Worm (Caenorhabditis elegans) whole organism, young adult: ENCODE data around the gene nhr-270.

ENCODE experiments used
- F10E7.11 ChIP-seq: sonication (generic microtip); optimal IDR thresholded peaks from 2 replicates; lab custom pipeline; 2017; ENCODE audit warnings: mild to moderate bottlenecking, missing genetic modification characterization, moderate library complexity, missing compliant biosample characterization
- attf-6 ChIP-seq: fragments of 200-800 bp; sonication (Bioruptor generic); IDR thresholded peaks from 2 replicates; pipeline ENCODE4 v1.3.6; 2022; ENCODE audit warnings: missing genetic modification reagents, missing genetic modification characterization, missing compliant biosample characterization
- egl-44 ChIP-seq: fragments of 200-800 bp; sonication (Bioruptor generic); IDR thresholded peaks from 2 replicates; pipeline ENCODE4 v1.3.6; 2022; ENCODE audit warnings: missing genetic modification reagents, missing genetic modification characterization, missing compliant biosample characterization
- lin-35 ChIP-seq, 3 experiments: fragments of 150-350 bp in 2 of 3; sonication (generic microtip) in 1 of 3; optimal IDR thresholded peaks; 2 replicates each; lab custom pipeline; 2014 to 2018; ENCODE audit warnings: missing biosample characterization in 3 of 3, missing genetic modification characterization in 3 of 3, missing genetic modification reagents in 3 of 3
- lin-40 ChIP-seq: sonication (generic microtip); optimal IDR thresholded peaks from 2 replicates; lab custom pipeline; 2016; ENCODE audit warnings: missing genetic modification characterization, mild to moderate bottlenecking, missing compliant biosample characterization, missing genotype, missing genetic modification reagents
- lsy-27 ChIP-seq: sonication (generic microtip); optimal IDR thresholded peaks from 2 replicates; lab custom pipeline; 2017; ENCODE audit warnings: missing genetic modification characterization, mild to moderate bottlenecking, missing compliant biosample characterization, antibody characterized with exemption, missing genotype, borderline replicate concordance; ENCODE audit not compliant: insufficient read depth
- madf-10 ChIP-seq: sonication (generic microtip); optimal IDR thresholded peaks from 2 replicates; lab custom pipeline; 2016; ENCODE audit warnings: mild to moderate bottlenecking, missing genetic modification characterization, missing compliant biosample characterization
- madf-3 ChIP-seq: fragments of 200-800 bp; sonication (Bioruptor generic); IDR thresholded peaks from 2 replicates; pipeline ENCODE4 v1.3.6; 2022; ENCODE audit warnings: missing genetic modification reagents, missing genetic modification characterization, missing compliant biosample characterization
- pha-4 ChIP-seq: fragments of 150-350 bp; sonication (generic microtip); optimal IDR thresholded peaks from 2 replicates; lab custom pipeline; 2014; ENCODE audit warnings: missing biosample characterization, missing genetic modification reagents, missing genetic modification characterization
- somi-1 ChIP-seq: fragments of 200-800 bp; sonication (Bioruptor generic); optimal IDR thresholded peaks from 2 replicates; lab custom pipeline; 2018; ENCODE audit warnings: mild to moderate bottlenecking, missing genetic modification characterization, missing compliant biosample characterization
- tbp1 ChIP-seq: fragments of 200-800 bp; sonication (Bioruptor generic); optimal IDR thresholded peaks from 2 replicates; lab custom pipeline; 2018; ENCODE audit warnings: mild to moderate bottlenecking, missing genetic modification characterization, missing compliant biosample characterization
- unc-62 ChIP-seq: fragments of 150-350 bp; optimal IDR thresholded peaks from 2 replicates; lab custom pipeline; 2014; ENCODE audit warnings: missing biosample characterization, missing genetic modification reagents, missing genetic modification characterization

ce11 chrV:797241-797640, 7.3 kb downstream of the nhr-270 start:
- TF ChIP-seq F10E7.11 (tag; lab: Kevin White, UChicago) (no peak), madf-3 (GFP tag; lab: Robert Waterston, UW) (no peak), tbp1 (GFP tag; lab: Kevin White, UChicago) (no peak), lsy-27 (tag; lab: Kevin White, UChicago) (no peak), pha-4 (tag; lab: Kevin White, UChicago) (no peak), lin-40 (tag; lab: Kevin White, UChicago) (no peak), somi-1 (GFP tag; lab: Kevin White, UChicago) (no peak), lin-35 (GFP tag; optimal IDR thresholded peaks at IDR 0.05; lab: Kevin White, UChicago) (no peak), unc-62 (GFP tag; lab: Kevin White, UChicago) (no peak), madf-10 (tag; lab: Kevin White, UChicago) (no peak), egl-44 (GFP tag; lab: Robert Waterston, UW) (no peak), attf-6 (GFP tag; lab: Robert Waterston, UW) (no peak)
